Fruit fly (Drosophila melanogaster) whole organism, embryonic: ENCODE data around the gene CG9673.
A peak's percentile ranks its signal among the peaks of the same experiment; 100 is the strongest.

Source experiments
- Ada2b ChIP-seq: fragments of 200-800 bp; sonication (Bioruptor generic); IDR thresholded peaks from 2 replicates; pipeline ENCODE4 v1.3.6; 2022; ENCODE audit warnings: missing biosample characterization, missing genetic modification characterization
- Atf-2 ChIP-seq: fragments of 200-800 bp; sonication (Bioruptor generic); optimal IDR thresholded peaks from 2 replicates; lab custom pipeline; 2016; ENCODE audit warnings: missing biosample characterization, missing genetic modification characterization
- Blimp-1 ChIP-seq: fragments of 200-800 bp; sonication (Bioruptor generic); optimal IDR thresholded peaks from 3 replicates; lab custom pipeline; 2018; ENCODE audit warnings: missing biosample characterization, missing genetic modification characterization, mild to moderate bottlenecking, moderate library complexity, missing genetic modification reagents
- CG10274 ChIP-seq: fragments of 200-800 bp; sonication (Bioruptor generic); optimal IDR thresholded peaks from 3 replicates; lab custom pipeline; 2017; ENCODE audit warnings: missing biosample characterization, mild to moderate bottlenecking, missing genetic modification characterization
- CG10431 ChIP-seq: fragments of 200-800 bp; sonication (Bioruptor generic); optimal IDR thresholded peaks from 3 replicates; lab custom pipeline; 2018; ENCODE audit warnings: missing biosample characterization, mild to moderate bottlenecking, missing genetic modification characterization
- CG11504 ChIP-seq: fragments of 200-800 bp; sonication (Bioruptor generic); optimal IDR thresholded peaks from 3 replicates; lab custom pipeline; 2019; ENCODE audit warnings: missing biosample characterization, mild to moderate bottlenecking, missing genetic modification characterization, moderate library complexity
- CG11696 ChIP-seq: fragments of 200-800 bp; sonication (Bioruptor generic); IDR thresholded peaks from 2 replicates; pipeline ENCODE4 v1.3.6; 2022; ENCODE audit warnings: missing biosample characterization, missing genetic modification characterization
- CG12769 ChIP-seq: fragments of 200-800 bp; sonication (Bioruptor generic); optimal IDR thresholded peaks from 2 replicates; lab custom pipeline; 2019; ENCODE audit warnings: missing biosample characterization, mild to moderate bottlenecking, missing genetic modification characterization, moderate library complexity
- CG13775 ChIP-seq: fragments of 200-800 bp; sonication (Bioruptor generic); optimal IDR thresholded peaks from 3 replicates; lab custom pipeline; 2017; ENCODE audit warnings: missing biosample characterization, mild to moderate bottlenecking, missing genetic modification characterization
- CG1529 ChIP-seq: fragments of 200-800 bp; sonication (Bioruptor generic); optimal IDR thresholded peaks from 3 replicates; lab custom pipeline; 2018; ENCODE audit warnings: missing biosample characterization, missing genetic modification characterization
- CG17328 ChIP-seq: fragments of 200-800 bp; sonication (Bioruptor generic); IDR thresholded peaks from 2 replicates; pipeline ENCODE4 v1.3.6; 2022; ENCODE audit warnings: missing biosample characterization, missing genetic modification characterization
- CG1792 ChIP-seq: fragments of 200-800 bp; sonication (Bioruptor generic); optimal IDR thresholded peaks from 2 replicates; lab custom pipeline; 2016; ENCODE audit warnings: missing biosample characterization, missing genetic modification characterization
- CG18011 ChIP-seq: fragments of 200-800 bp; sonication (Bioruptor generic); optimal IDR thresholded peaks from 2 replicates; lab custom pipeline; 2017; ENCODE audit warnings: missing biosample characterization, missing genetic modification characterization, mild to moderate bottlenecking, moderate library complexity, missing genotype
- CG2116 ChIP-seq: fragments of 200-800 bp; sonication (Bioruptor generic); optimal IDR thresholded peaks from 3 replicates; lab custom pipeline; 2018; ENCODE audit warnings: missing biosample characterization, mild to moderate bottlenecking, missing genetic modification characterization
- CG2120 ChIP-seq: fragments of 200-800 bp; sonication (Bioruptor generic); optimal IDR thresholded peaks from 3 replicates; lab custom pipeline; 2016; ENCODE audit warnings: missing biosample characterization, missing genetic modification characterization
- CG32532 ChIP-seq: fragments of 200-800 bp; sonication (Bioruptor generic); IDR thresholded peaks from 2 replicates; pipeline ENCODE4 v1.3.6; 2022; ENCODE audit warnings: missing biosample characterization, missing genetic modification characterization
- CG33213 ChIP-seq: fragments of 200-800 bp; sonication (Bioruptor generic); optimal IDR thresholded peaks from 3 replicates; lab custom pipeline; 2016; ENCODE audit warnings: missing biosample characterization, missing genetic modification characterization
- CG34376 ChIP-seq: fragments of 200-800 bp; sonication (Bioruptor generic); optimal IDR thresholded peaks from 2 replicates; lab custom pipeline; 2018; ENCODE audit warnings: missing biosample characterization, mild to moderate bottlenecking, missing genetic modification characterization
- CG4328 ChIP-seq: fragments of 200-800 bp; sonication (Bioruptor generic); optimal IDR thresholded peaks from 3 replicates; lab custom pipeline; 2017; ENCODE audit warnings: missing biosample characterization, missing genetic modification reagents, missing genetic modification characterization
- CG4820 ChIP-seq: fragments of 200-800 bp; sonication (Bioruptor generic); optimal IDR thresholded peaks from 3 replicates; lab custom pipeline; 2016; ENCODE audit warnings: missing biosample characterization, missing genetic modification characterization
- CG7372 ChIP-seq: fragments of 200-800 bp; sonication (Bioruptor generic); IDR thresholded peaks from 2 replicates; pipeline ENCODE4 v1.3.6; 2022; ENCODE audit warnings: missing biosample characterization, missing genetic modification characterization
- CG7963 ChIP-seq: fragments of 200-800 bp; sonication (Bioruptor generic); IDR thresholded peaks from 3 replicates; pipeline ENCODE4 v1.3.6; 2022; ENCODE audit warnings: missing biosample characterization, missing genetic modification characterization; ENCODE audit not compliant: partially characterized antibody
- CG9727 ChIP-seq: fragments of 200-800 bp; sonication (Bioruptor generic); optimal IDR thresholded peaks from 3 replicates; lab custom pipeline; 2017; ENCODE audit warnings: missing biosample characterization, mild to moderate bottlenecking, missing genetic modification characterization
- Doc3 ChIP-seq: fragments of 200-800 bp; sonication (Bioruptor generic); IDR thresholded peaks from 3 replicates; pipeline ENCODE4 v1.3.6; 2022; ENCODE audit warnings: missing biosample characterization, missing genetic modification characterization; ENCODE audit not compliant: partially characterized antibody
- E2f1 ChIP-seq: fragments of 200-800 bp; sonication (Bioruptor generic); IDR thresholded peaks from 2 replicates; pipeline ENCODE4 v1.3.6; 2022; ENCODE audit warnings: missing biosample characterization, missing genetic modification characterization
- HmgZ ChIP-seq: fragments of 200-800 bp; sonication (Bioruptor generic); optimal IDR thresholded peaks from 2 replicates; lab custom pipeline; 2018; ENCODE audit warnings: missing biosample characterization, mild to moderate bottlenecking, missing genetic modification characterization
- Hmr ChIP-seq: fragments of 200-800 bp; sonication (Bioruptor generic); optimal IDR thresholded peaks from 3 replicates; lab custom pipeline; 2017; ENCODE audit warnings: mild to moderate bottlenecking, missing biosample characterization, missing genetic modification reagents, missing genetic modification characterization
- Jarid2 ChIP-seq: fragments of 200-800 bp; sonication (Bioruptor generic); optimal IDR thresholded peaks from 3 replicates; lab custom pipeline; 2017; ENCODE audit warnings: mild to moderate bottlenecking, missing biosample characterization, missing genetic modification reagents, missing genetic modification characterization
- Mes4 ChIP-seq: fragments of 200-800 bp; sonication (Bioruptor generic); optimal IDR thresholded peaks from 2 replicates; lab custom pipeline; 2016; ENCODE audit warnings: missing biosample characterization, missing genetic modification characterization
- NC2β ChIP-seq: fragments of 200-800 bp; sonication (Bioruptor generic); optimal IDR thresholded peaks from 2 replicates; lab custom pipeline; 2016; ENCODE audit warnings: missing biosample characterization, missing genetic modification characterization
- Rx ChIP-seq: fragments of 200-800 bp; sonication (Bioruptor generic); IDR thresholded peaks from 2 replicates; pipeline ENCODE4 v1.3.6; 2022; ENCODE audit warnings: missing biosample characterization, missing genetic modification characterization
- Six4 ChIP-seq: fragments of 200-800 bp; sonication (Bioruptor generic); optimal IDR thresholded peaks from 2 replicates; lab custom pipeline; 2016; ENCODE audit warnings: missing biosample characterization, missing genetic modification characterization
- Stat92E ChIP-seq, 3 experiments: fragments of >200 bp in 2 of 3; fragments of 200-800 bp in 1 of 3; sonication (Bioruptor generic) in 1 of 3; optimal IDR thresholded peaks; 2 replicates each; lab custom pipeline; 2017 to 2019; ENCODE audit warnings: missing biosample characterization in 3 of 3, missing genetic modification characterization in 3 of 3, mild to moderate bottlenecking in 1 of 3, moderate library complexity in 1 of 3
- TFAM ChIP-seq: fragments of 200-800 bp; sonication (Bioruptor generic); optimal IDR thresholded peaks from 2 replicates; lab custom pipeline; 2017; ENCODE audit warnings: missing biosample characterization, missing genetic modification characterization, inconsistent platforms
- Taf1 ChIP-seq: fragments of 200-800 bp; sonication (Bioruptor generic); IDR thresholded peaks from 2 replicates; pipeline ENCODE4 v1.3.6; 2022; ENCODE audit warnings: missing biosample characterization, missing genetic modification characterization
- Vsx1 ChIP-seq: fragments of 200-800 bp; sonication (Bioruptor generic); optimal IDR thresholded peaks from 2 replicates; lab custom pipeline; 2017; ENCODE audit warnings: missing biosample characterization, mild to moderate bottlenecking, missing genetic modification characterization, missing genetic modification reagents
- ab ChIP-seq: fragments of 200-800 bp; sonication (Bioruptor generic); optimal IDR thresholded peaks from 2 replicates; lab custom pipeline; 2016; ENCODE audit warnings: missing biosample characterization, missing genetic modification characterization
- bbx ChIP-seq: fragments of 200-800 bp; sonication (Bioruptor generic); IDR thresholded peaks from 2 replicates; pipeline ENCODE4 v1.3.6; 2022; ENCODE audit warnings: missing biosample characterization, missing genetic modification characterization; ENCODE audit not compliant: partially characterized antibody
- fru ChIP-seq: fragments of >200 bp; optimal IDR thresholded peaks from 2 replicates; lab custom pipeline; 2017
- hkb ChIP-seq, 2 experiments: fragments of 200-800 bp in 1 of 2; fragments of >200 bp in 1 of 2; sonication (Bioruptor generic) in 1 of 2; IDR thresholded peaks in 1 of 2; optimal IDR thresholded peaks in 1 of 2; 2 replicates each; pipeline versions ENCODE4 v1.3.6 to Lab custom; 2017 to 2022; ENCODE audit warnings: missing biosample characterization in 1 of 2, missing genetic modification characterization in 1 of 2
- insv ChIP-seq, 2 experiments: fragments of 200-800 bp; sonication (Bioruptor generic); optimal IDR thresholded peaks; 3 replicates each; lab custom pipeline; 2016 to 2018; ENCODE audit warnings: missing biosample characterization in 2 of 2, missing genetic modification characterization in 2 of 2
- odd ChIP-seq: fragments of 200-800 bp; sonication (Bioruptor generic); optimal IDR thresholded peaks from 2 replicates; lab custom pipeline; 2017; ENCODE audit warnings: missing biosample characterization, mild to moderate bottlenecking, missing genetic modification characterization
- onecut ChIP-seq: fragments of 200-800 bp; sonication (Bioruptor generic); IDR thresholded peaks from 2 replicates; pipeline ENCODE4 v1.3.6; 2022; ENCODE audit warnings: missing biosample characterization, missing genetic modification characterization
- org-1 ChIP-seq: fragments of 200-800 bp; sonication (Bioruptor generic); optimal IDR thresholded peaks from 2 replicates; lab custom pipeline; 2017; ENCODE audit warnings: missing biosample characterization, missing genetic modification characterization
- ranshi ChIP-seq: fragments of 200-800 bp; sonication (Bioruptor generic); IDR thresholded peaks from 2 replicates; pipeline ENCODE4 v1.3.6; 2022; ENCODE audit warnings: missing biosample characterization, missing genetic modification characterization
- rib ChIP-seq: fragments of 200-800 bp; sonication (Bioruptor generic); IDR thresholded peaks from 2 replicates; pipeline ENCODE4 v1.3.6; 2022; ENCODE audit warnings: missing biosample characterization, missing genetic modification characterization
- slbo ChIP-seq: fragments of 200-800 bp; sonication (Bioruptor generic); IDR thresholded peaks from 2 replicates; pipeline ENCODE4 v1.3.6; 2022; ENCODE audit warnings: missing biosample characterization, missing genetic modification characterization
- stwl ChIP-seq: fragments of 200-800 bp; sonication (Bioruptor generic); optimal IDR thresholded peaks from 3 replicates; lab custom pipeline; 2018; ENCODE audit warnings: missing biosample characterization, mild to moderate bottlenecking, missing genetic modification characterization, moderate library complexity
- unpg ChIP-seq: fragments of 200-800 bp; sonication (Bioruptor generic); optimal IDR thresholded peaks from 3 replicates; lab custom pipeline; 2018; ENCODE audit warnings: missing biosample characterization, mild to moderate bottlenecking, missing genetic modification characterization, moderate library complexity
- vnd ChIP-seq: fragments of 200-800 bp; sonication (Bioruptor generic); IDR thresholded peaks from 3 replicates; pipeline ENCODE4 v1.3.6; 2022; ENCODE audit warnings: missing biosample characterization, missing genetic modification characterization; ENCODE audit not compliant: partially characterized antibody

Gene CG9673

dm6 chrX:16683765-16684164 is 19.9 kb downstream of the CG9673 start, which contains the start of gene Axs (continued):
- TF ChIP-seq Jarid2 (GFP tag; lab: Kevin White, UChicago) (no peak), rib (GFP tag; lab: Robert Waterston, UW) (0 out of 2 replicates have a peak, but pooled peaks have one; percentile 34), CG1792 (GFP tag; lab: Kevin White, UChicago) (no peak), Taf1 (GFP tag; lab: Robert Waterston, UW) (no peak), CG4820 (GFP tag; lab: Kevin White, UChicago) (no peak), ranshi (GFP tag; lab: Robert Waterston, UW) (no peak), ab (GFP tag; lab: Kevin White, UChicago) (no peak), unpg (GFP tag; lab: Kevin White, UChicago) (no peak), insv (GFP tag; optimal IDR thresholded peaks at IDR 0.05; lab: Kevin White, UChicago) (peak in 1 of 2 experiments; percentile 20), Blimp-1 (GFP tag; lab: Kevin White, UChicago) (no peak), CG2116 (GFP tag; lab: Kevin White, UChicago) (peak; percentile 85), CG17328 (GFP tag; lab: Robert Waterston, UW) (no peak), Stat92E (GFP tag; optimal IDR thresholded peaks at IDR 0.05; lab: Kevin White, UChicago) (peak in 1 of 3 experiments; percentile 43), Hmr (GFP tag; lab: Kevin White, UChicago) (no peak), Vsx1 (GFP tag; lab: Kevin White, UChicago) (no peak), CG18011 (GFP tag; lab: Kevin White, UChicago) (peak; percentile 4), CG11696 (GFP tag; lab: Robert Waterston, UW) (no peak), Ada2b (no peak), CG7372 (no peak), odd (no peak), CG4328 (GFP tag; lab: Kevin White, UChicago) (no peak), org-1 (GFP tag; lab: Kevin White, UChicago) (no peak), NC2β (GFP tag; lab: Kevin White, UChicago) (peak; percentile 34), CG10274 (GFP tag; lab: Kevin White, UChicago) (no peak), TFAM (no peak), Doc3 (GFP tag; lab: Robert Waterston, UW) (peak; percentile 44; the same call in 1 of the 3 replicates), vnd (GFP tag; lab: Robert Waterston, UW) (peak; percentile 58; the same call in 2 of the 3 replicates), CG33213 (GFP tag; lab: Kevin White, UChicago) (no peak), Atf-2 (peak; percentile 15), onecut (GFP tag; lab: Robert Waterston, UW) (0 out of 2 replicates have a peak, but pooled peaks have one; percentile 7), CG9727 (GFP tag; lab: Kevin White, UChicago) (no peak), Mes4 (GFP tag; lab: Kevin White, UChicago) (peak; percentile 29), CG13775 (GFP tag; lab: Kevin White, UChicago) (no peak), bbx (GFP tag; lab: Robert Waterston, UW) (peak; percentile 79), CG32532 (GFP tag; lab: Robert Waterston, UW) (no peak), Six4 (GFP tag; lab: Kevin White, UChicago) (no peak), CG34376 (GFP tag; lab: Kevin White, UChicago) (no peak), CG1529 (GFP tag; lab: Kevin White, UChicago) (no peak), E2f1 (GFP tag; lab: Robert Waterston, UW) (no peak; the same call in 1 of the 2 replicates), slbo (GFP tag; lab: Robert Waterston, UW) (peak; percentile 52), CG7963 (GFP tag; lab: Robert Waterston, UW) (peak; percentile 60; the same call in 1 of the 3 replicates), fru (no peak), HmgZ (tag; lab: Kevin White, UChicago) (peak; percentile 51), CG2120 (peak; percentile 50), CG10431 (no peak), CG12769 (tag; lab: Kevin White, UChicago) (peak; percentile 16), hkb (optimal IDR thresholded peaks at IDR 0.05; lab: Kevin White, UChicago) (no peak), hkb (GFP tag; IDR thresholded peaks at IDR 0.05; lab: Robert Waterston, UW) (no peak), stwl (peak; percentile 64), CG11504 (tag; lab: Kevin White, UChicago) (peak; percentile 62), Rx (GFP tag; lab: Robert Waterston, UW) (no peak)
